Worm (Caenorhabditis elegans) whole organism, midembryonic: ENCODE measurements around the gene Y82E9BR.18.

Experiments
- T22C8.4 ChIP-seq: fragments of 200-800 bp; sonication (Bioruptor generic); IDR thresholded peaks from 2 replicates; pipeline ENCODE4 v1.3.6; 2022; ENCODE audit warnings: missing genetic modification characterization, missing compliant biosample characterization
- cog-1 ChIP-seq: sonication (generic microtip); optimal IDR thresholded peaks from 2 replicates; lab custom pipeline; 2016; ENCODE audit warnings: missing genetic modification characterization, missing compliant biosample characterization
- klf-2 ChIP-seq: fragments of 200-800 bp; sonication (Bioruptor generic); conservative IDR thresholded peaks from 2 replicates; pipeline ENCODE4 v1.3.6; 2022; ENCODE audit warnings: missing genetic modification reagents, missing genetic modification characterization, missing compliant biosample characterization
- med-1 ChIP-seq: sonication (generic microtip); optimal IDR thresholded peaks from 2 replicates; lab custom pipeline; 2017; ENCODE audit warnings: missing genetic modification characterization, mild to moderate bottlenecking, missing compliant biosample characterization, antibody characterized with exemption, missing genetic modification reagents; ENCODE audit not compliant: insufficient read depth
- tab-1 ChIP-seq: fragments of 200-800 bp; sonication (Bioruptor generic); IDR thresholded peaks from 2 replicates; pipeline ENCODE4 v1.3.6; 2022; ENCODE audit warnings: missing genetic modification characterization, missing compliant biosample characterization
- ztf-23 ChIP-seq: fragments of 200-800 bp; sonication (Bioruptor generic); IDR thresholded peaks from 2 replicates; pipeline ENCODE4 v1.3.6; 2022; ENCODE audit warnings: missing genetic modification reagents, missing genetic modification characterization, missing compliant biosample characterization
- ztf-29 ChIP-seq: fragments of 200-800 bp; sonication (Bioruptor generic); IDR thresholded peaks from 2 replicates; pipeline ENCODE4 v1.3.6; 2022; ENCODE audit warnings: missing genetic modification reagents, missing genetic modification characterization, missing compliant biosample characterization

DNA sequence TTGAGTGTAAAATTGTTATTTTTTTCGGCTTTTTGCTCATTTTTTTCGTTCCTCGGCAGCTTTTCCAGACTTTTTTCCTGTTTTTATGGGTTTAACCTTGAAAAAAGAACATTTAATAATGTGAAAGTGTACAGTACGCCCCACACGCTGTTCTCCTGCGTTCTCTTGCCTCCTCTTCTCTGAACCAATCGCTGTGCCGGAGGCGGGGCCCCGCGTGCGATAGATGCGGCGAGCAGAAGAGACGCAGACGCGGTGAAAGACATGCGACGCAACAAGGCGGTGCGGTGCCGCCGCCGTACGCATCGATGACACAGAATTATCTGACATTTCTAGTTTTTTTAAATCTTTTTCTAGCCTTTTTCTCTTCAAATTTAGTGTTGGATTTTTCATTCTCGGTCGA, 46.6 kb downstream of the Y82E9BR.18 start:
- TF ChIP-seq cog-1 (no peak), ztf-29 (GFP tag; lab: Robert Waterston, UW) (no peak), tab-1 (GFP tag; lab: Robert Waterston, UW) (no peak), klf-2 (no peak), ztf-23 (no peak), med-1 (GFP tag; lab: Kevin White, UChicago) (no peak), T22C8.4 (no peak)
